Worm (Caenorhabditis elegans) whole organism, early embryonic: ENCODE data around the gene F58B4.2.

ENCODE experiments used
- B0310.2 ChIP-seq: sonication (generic microtip); optimal IDR thresholded peaks from 2 replicates; lab custom pipeline; 2016; ENCODE audit warnings: mild to moderate bottlenecking, missing genetic modification characterization, missing compliant biosample characterization
- F13C5.2 ChIP-seq: sonication (generic microtip); optimal IDR thresholded peaks from 2 replicates; lab custom pipeline; 2017; ENCODE audit warnings: mild to moderate bottlenecking, missing genetic modification characterization, inconsistent platforms, missing compliant biosample characterization
- aly-1 ChIP-seq: sonication (generic microtip); optimal IDR thresholded peaks from 2 replicates; lab custom pipeline; 2016; ENCODE audit warnings: missing genetic modification characterization, missing compliant biosample characterization
- ama-1 ChIP-seq: fragments of 150-350 bp; optimal IDR thresholded peaks from 2 replicates; lab custom pipeline; 2014
- ceh-13 ChIP-seq: fragments of 200-800 bp; sonication (Bioruptor generic); optimal IDR thresholded peaks from 2 replicates; lab custom pipeline; 2018; ENCODE audit warnings: mild to moderate bottlenecking, missing genetic modification characterization, missing compliant biosample characterization
- ceh-36 ChIP-seq: sonication (generic microtip); optimal IDR thresholded peaks from 2 replicates; lab custom pipeline; 2016; ENCODE audit warnings: missing genetic modification characterization, inconsistent platforms, missing compliant biosample characterization
- ets-7 ChIP-seq: sonication (generic microtip); optimal IDR thresholded peaks from 2 replicates; lab custom pipeline; 2016; ENCODE audit warnings: missing genotype, missing genetic modification characterization, missing compliant biosample characterization
- flt-1 ChIP-seq: fragments of 200-800 bp; sonication (Bioruptor generic); IDR thresholded peaks from 2 replicates; pipeline ENCODE4 v1.3.6; 2022; ENCODE audit warnings: missing genetic modification characterization, missing compliant biosample characterization
- hmbx-1 ChIP-seq: sonication (generic microtip); optimal IDR thresholded peaks from 2 replicates; lab custom pipeline; 2016; ENCODE audit warnings: mild to moderate bottlenecking, missing genetic modification characterization, missing compliant biosample characterization
- hmg-4 ChIP-seq: fragments of 200-800 bp; sonication (Bioruptor generic); optimal IDR thresholded peaks from 2 replicates; lab custom pipeline; 2018; ENCODE audit warnings: mild to moderate bottlenecking, missing genetic modification characterization, missing compliant biosample characterization
- hnd-1 ChIP-seq: sonication (generic microtip); optimal IDR thresholded peaks from 2 replicates; lab custom pipeline; 2016; ENCODE audit warnings: missing genetic modification characterization, missing compliant biosample characterization
- pes-1 ChIP-seq: fragments of 200-800 bp; sonication (Bioruptor generic); IDR thresholded peaks from 2 replicates; pipeline ENCODE4 v1.3.6; 2022; ENCODE audit warnings: missing genetic modification reagents, missing genetic modification characterization, missing compliant biosample characterization
- scrt-1 ChIP-seq: fragments of 200-800 bp; sonication (Bioruptor generic); IDR thresholded peaks from 2 replicates; pipeline ENCODE4 v1.3.6; 2022; ENCODE audit warnings: missing genetic modification characterization, missing compliant biosample characterization
- sea-1 ChIP-seq: fragments of 200-800 bp; sonication (Bioruptor generic); conservative IDR thresholded peaks from 2 replicates; pipeline ENCODE4 v1.3.6; 2022; ENCODE audit warnings: missing genetic modification characterization, missing compliant biosample characterization
- tbx-11 ChIP-seq: fragments of 200-800 bp; sonication (Bioruptor generic); IDR thresholded peaks from 2 replicates; pipeline ENCODE4 v1.3.6; 2022; ENCODE audit warnings: missing genetic modification characterization, missing compliant biosample characterization
- tbx-37 ChIP-seq: fragments of 200-800 bp; sonication (Bioruptor generic); conservative IDR thresholded peaks from 2 replicates; pipeline ENCODE4 v1.3.6; 2022; ENCODE audit warnings: missing genetic modification reagents, missing genetic modification characterization, missing compliant biosample characterization
- tra-4 ChIP-seq: sonication (generic microtip); optimal IDR thresholded peaks from 2 replicates; lab custom pipeline; 2017; ENCODE audit warnings: missing genetic modification characterization, missing compliant biosample characterization

The F58B4.2 gene

ce11 chrV:10896706-10897105, 21.6 kb downstream of the F58B4.2 start:
- TF ChIP-seq hnd-1 (tag; lab: Kevin White, UChicago) = no peak
- no peak for TF ChIP-seq hmg-4 (GFP tag; lab: Kevin White, UChicago)
- TF ChIP-seq ama-1 (lab: Kevin White, UChicago) = no peak
- TF ChIP-seq sea-1 (GFP tag; lab: Robert Waterston, UW) = no peak
- TF ChIP-seq ceh-13 (GFP tag; lab: Kevin White, UChicago) = no peak
- no peak for TF ChIP-seq B0310.2 (tag; lab: Kevin White, UChicago)
- TF ChIP-seq aly-1 (tag; lab: Kevin White, UChicago) = no peak
- TF ChIP-seq ceh-36 = no peak
- TF ChIP-seq tbx-37 (GFP tag; lab: Robert Waterston, UW) = no peak
- no peak for TF ChIP-seq flt-1 (GFP tag; lab: Robert Waterston, UW)
- TF ChIP-seq tra-4 (tag; lab: Kevin White, UChicago) = no peak
- no peak for TF ChIP-seq pes-1 (GFP tag; lab: Robert Waterston, UW)
- TF ChIP-seq ets-7 (tag; lab: Kevin White, UChicago) = no peak
- no peak for TF ChIP-seq scrt-1
- no peak for TF ChIP-seq F13C5.2 (tag; lab: Kevin White, UChicago)

ce11 chrV:10896295-10896694, 22.0 kb downstream of the F58B4.2 start, which contains the start of gene F32D8.13:
Gene F32D8.13 (minus strand): TSS chrV:10896543.
- no peak for TF ChIP-seq pes-1 (GFP tag; lab: Robert Waterston, UW)
- TF ChIP-seq flt-1 (GFP tag; lab: Robert Waterston, UW) = no peak
- no peak for TF ChIP-seq aly-1 (tag; lab: Kevin White, UChicago)
- no peak for TF ChIP-seq ets-7 (tag; lab: Kevin White, UChicago)
- TF ChIP-seq tra-4 (tag; lab: Kevin White, UChicago) = no peak
- TF ChIP-seq hmbx-1 (tag; lab: Kevin White, UChicago) = no peak
- TF ChIP-seq F13C5.2 (tag; lab: Kevin White, UChicago) = no peak
- no peak for TF ChIP-seq scrt-1

- no peak for TF ChIP-seq B0310.2 (tag; lab: Kevin White, UChicago)
- peak; percentile 28; the same call in 1 of the 2 replicates for TF ChIP-seq pes-1 (GFP tag; lab: Robert Waterston, UW)
- TF ChIP-seq ceh-13 (GFP tag; lab: Kevin White, UChicago) = no peak
- TF ChIP-seq scrt-1 = no peak
- TF ChIP-seq hmg-4 (GFP tag; lab: Kevin White, UChicago) = no peak
- no peak for TF ChIP-seq hnd-1 (tag; lab: Kevin White, UChicago)
- no peak for TF ChIP-seq ama-1 (lab: Kevin White, UChicago)
- no peak for TF ChIP-seq sea-1 (GFP tag; lab: Robert Waterston, UW)
- no peak for TF ChIP-seq tra-4 (tag; lab: Kevin White, UChicago)
- no peak for TF ChIP-seq hmbx-1 (tag; lab: Kevin White, UChicago)
- no peak for TF ChIP-seq tbx-11
- peak; percentile 19 for TF ChIP-seq F13C5.2 (tag; lab: Kevin White, UChicago)
- no peak for TF ChIP-seq ets-7 (tag; lab: Kevin White, UChicago)
- no peak; the same call in 1 of the 2 replicates for TF ChIP-seq flt-1 (GFP tag; lab: Robert Waterston, UW)
- TF ChIP-seq ceh-36 = no peak
- no peak for TF ChIP-seq aly-1 (tag; lab: Kevin White, UChicago)
- peak; percentile 69 for TF ChIP-seq tbx-37 (GFP tag; lab: Robert Waterston, UW)
Observed at ce11 chrV:10894601-10895000, 23.7 kb downstream of the F58B4.2 start, which contains the start of the genes F32D8.14 and F32D8.5. Gene F32D8.14 (minus strand): TSS chrV:10894788. Gene F32D8.5 (plus strand): TSS chrV:10894800.

ce11 chrV:10893510-10894128, 24.7 kb downstream of the F58B4.2 start, which contains the start of gene F32D8.4:
Gene F32D8.4 (minus strand): TSS chrV:10893560.
- TF ChIP-seq F13C5.2 (tag; lab: Kevin White, UChicago) (no peak), hmbx-1 (tag; lab: Kevin White, UChicago) (no peak), ceh-36 (no peak), tbx-11 (no peak), hnd-1 (tag; lab: Kevin White, UChicago) (no peak), ama-1 (lab: Kevin White, UChicago) (no peak), tra-4 (tag; lab: Kevin White, UChicago) (no peak), flt-1 (GFP tag; lab: Robert Waterston, UW) (no peak), ets-7 (tag; lab: Kevin White, UChicago) (no peak), tbx-37 (GFP tag; lab: Robert Waterston, UW) (no peak), pes-1 (GFP tag; lab: Robert Waterston, UW) (no peak), B0310.2 (tag; lab: Kevin White, UChicago) (no peak), scrt-1 (no peak), hmg-4 (GFP tag; lab: Kevin White, UChicago) (no peak), aly-1 (tag; lab: Kevin White, UChicago) (no peak)

ce11 chrV:10890980-10891379, 27.3 kb downstream of the F58B4.2 start, which contains the start of gene F32D8.12:
Gene F32D8.12 (minus strand): TSS chrV:10891027.
- no peak for TF ChIP-seq hnd-1 (tag; lab: Kevin White, UChicago)
- TF ChIP-seq flt-1 (GFP tag; lab: Robert Waterston, UW) = no peak
- no peak for TF ChIP-seq ets-7 (tag; lab: Kevin White, UChicago)
- no peak for TF ChIP-seq hmg-4 (GFP tag; lab: Kevin White, UChicago)
- TF ChIP-seq F13C5.2 (tag; lab: Kevin White, UChicago) = no peak
- no peak for TF ChIP-seq tbx-11
- TF ChIP-seq ceh-13 (GFP tag; lab: Kevin White, UChicago) = no peak
- TF ChIP-seq tra-4 (tag; lab: Kevin White, UChicago) = no peak
- no peak for TF ChIP-seq scrt-1
- no peak for TF ChIP-seq B0310.2 (tag; lab: Kevin White, UChicago)
- no peak for TF ChIP-seq tbx-37 (GFP tag; lab: Robert Waterston, UW)
- no peak for TF ChIP-seq sea-1 (GFP tag; lab: Robert Waterston, UW)
- TF ChIP-seq ama-1 (lab: Kevin White, UChicago) = no peak
- TF ChIP-seq ceh-36 = no peak
- no peak for TF ChIP-seq aly-1 (tag; lab: Kevin White, UChicago)
- no peak for TF ChIP-seq hmbx-1 (tag; lab: Kevin White, UChicago)
- TF ChIP-seq pes-1 (GFP tag; lab: Robert Waterston, UW) = no peak

ce11 chrV:10889774-10890173, 28.5 kb downstream of the F58B4.2 start:
- TF ChIP-seq pes-1 (GFP tag; lab: Robert Waterston, UW) (no peak), tra-4 (tag; lab: Kevin White, UChicago) (no peak), tbx-11 (no peak), aly-1 (tag; lab: Kevin White, UChicago) (no peak), flt-1 (GFP tag; lab: Robert Waterston, UW) (no peak), hmg-4 (GFP tag; lab: Kevin White, UChicago) (no peak), B0310.2 (tag; lab: Kevin White, UChicago) (no peak), hnd-1 (tag; lab: Kevin White, UChicago) (no peak), sea-1 (GFP tag; lab: Robert Waterston, UW) (no peak), tbx-37 (GFP tag; lab: Robert Waterston, UW) (no peak), ama-1 (lab: Kevin White, UChicago) (no peak), ceh-13 (GFP tag; lab: Kevin White, UChicago) (no peak), ets-7 (tag; lab: Kevin White, UChicago) (no peak)
